Worm (Caenorhabditis elegans) whole organism, young adult: ENCODE data around the gene F16F9.4.

Experiments
- B0019.2 ChIP-seq: fragments of 200-800 bp; sonication (Bioruptor generic); conservative IDR thresholded peaks from 2 replicates; pipeline ENCODE4 v1.3.6; 2022; ENCODE audit warnings: missing genetic modification reagents, missing genetic modification characterization, missing compliant biosample characterization
- B0035.1 ChIP-seq: sonication (generic microtip); optimal IDR thresholded peaks from 2 replicates; lab custom pipeline; 2016; ENCODE audit warnings: missing genetic modification characterization, mild to moderate bottlenecking, missing compliant biosample characterization, missing genotype, missing genetic modification reagents
- B0336.3 ChIP-seq: fragments of 200-800 bp; sonication (Bioruptor generic); IDR thresholded peaks from 2 replicates; pipeline ENCODE4 v1.3.6; 2022; ENCODE audit warnings: missing genetic modification characterization, missing compliant biosample characterization
- C06A6.2 ChIP-seq: fragments of 200-800 bp; sonication (Bioruptor generic); conservative IDR thresholded peaks from 2 replicates; pipeline ENCODE4 v1.3.6; 2022; ENCODE audit warnings: missing genetic modification characterization, missing compliant biosample characterization
- F10E7.11 ChIP-seq: sonication (generic microtip); optimal IDR thresholded peaks from 2 replicates; lab custom pipeline; 2017; ENCODE audit warnings: mild to moderate bottlenecking, missing genetic modification characterization, moderate library complexity, missing compliant biosample characterization
- F22D6.2 ChIP-seq: sonication (generic microtip); optimal IDR thresholded peaks from 2 replicates; lab custom pipeline; 2016; ENCODE audit warnings: mild to moderate bottlenecking, missing genetic modification characterization, missing compliant biosample characterization
- F37B4.10 ChIP-seq: fragments of 200-800 bp; sonication (Bioruptor generic); IDR thresholded peaks from 2 replicates; pipeline ENCODE4 v1.3.6; 2022; ENCODE audit warnings: missing genetic modification characterization, missing compliant biosample characterization
- F49E8.2 ChIP-seq: sonication (generic microtip); optimal IDR thresholded peaks from 3 replicates; lab custom pipeline; 2017; ENCODE audit warnings: missing genetic modification characterization, mild to moderate bottlenecking, missing compliant biosample characterization, antibody characterized with exemption, moderate library complexity; ENCODE audit not compliant: insufficient read depth
- F52B5.7 ChIP-seq: sonication (generic microtip); optimal IDR thresholded peaks from 2 replicates; lab custom pipeline; 2016; ENCODE audit warnings: mild to moderate bottlenecking, missing genetic modification characterization, missing compliant biosample characterization
- F55B11.4 ChIP-seq: sonication (generic microtip); optimal IDR thresholded peaks from 2 replicates; lab custom pipeline; 2016; ENCODE audit warnings: missing compliant biosample characterization, missing genetic modification characterization, borderline replicate concordance; ENCODE audit not compliant: insufficient read depth
- Y53F4B.3 ChIP-seq: fragments of 200-800 bp; sonication (Bioruptor generic); IDR thresholded peaks from 2 replicates; pipeline ENCODE4 v1.3.6; 2022; ENCODE audit warnings: missing genetic modification reagents, missing genetic modification characterization, missing compliant biosample characterization
- Y56A3A.18 ChIP-seq: fragments of 200-800 bp; sonication (Bioruptor generic); IDR thresholded peaks from 2 replicates; pipeline ENCODE4 v1.3.6; 2022; ENCODE audit warnings: missing genetic modification reagents, missing genetic modification characterization, missing compliant biosample characterization
- ZK185.1 ChIP-seq: sonication (generic microtip); optimal IDR thresholded peaks from 2 replicates; lab custom pipeline; 2016; ENCODE audit warnings: mild to moderate bottlenecking, missing genetic modification characterization, missing compliant biosample characterization; ENCODE audit not compliant: poor library complexity, severe bottlenecking
- akir-1 ChIP-seq: fragments of 200-800 bp; sonication (Bioruptor generic); optimal IDR thresholded peaks from 2 replicates; lab custom pipeline; 2018; ENCODE audit warnings: mild to moderate bottlenecking, missing genetic modification characterization, moderate library complexity, missing compliant biosample characterization
- aptf-2 ChIP-seq: fragments of 200-800 bp; sonication (Bioruptor generic); conservative IDR thresholded peaks from 2 replicates; pipeline ENCODE4 v1.3.6; 2022; ENCODE audit warnings: missing genetic modification reagents, missing genetic modification characterization, missing compliant biosample characterization
- aptf-3 ChIP-seq: fragments of 200-800 bp; sonication (Bioruptor generic); IDR thresholded peaks from 2 replicates; pipeline ENCODE4 v1.3.6; 2022; ENCODE audit warnings: missing genetic modification characterization, missing compliant biosample characterization
- cebp-1 ChIP-seq, 2 experiments: fragments of 200-800 bp in 1 of 2; sonication (Bioruptor generic) in 1 of 2; sonication (generic microtip) in 1 of 2; IDR thresholded peaks in 1 of 2; optimal IDR thresholded peaks in 1 of 2; 2 replicates each; pipeline versions ENCODE4 v1.3.6 to Lab custom; 2017 to 2022; ENCODE audit warnings: missing compliant biosample characterization in 2 of 2, missing genetic modification characterization in 2 of 2, mild to moderate bottlenecking in 1 of 2, missing genetic modification reagents in 1 of 2, moderate library complexity in 1 of 2
- ceh-27 ChIP-seq: fragments of 200-800 bp; sonication (Bioruptor generic); optimal IDR thresholded peaks from 2 replicates; lab custom pipeline; 2018; ENCODE audit warnings: mild to moderate bottlenecking, missing genetic modification characterization, moderate library complexity, missing compliant biosample characterization
- egl-44 ChIP-seq: fragments of 200-800 bp; sonication (Bioruptor generic); IDR thresholded peaks from 2 replicates; pipeline ENCODE4 v1.3.6; 2022; ENCODE audit warnings: missing genetic modification reagents, missing genetic modification characterization, missing compliant biosample characterization
- egrh-3 ChIP-seq: fragments of 200-800 bp; sonication (Bioruptor generic); IDR thresholded peaks from 2 replicates; pipeline ENCODE4 v1.3.6; 2022; ENCODE audit warnings: missing genetic modification reagents, missing genetic modification characterization, missing compliant biosample characterization
- ets-4 ChIP-seq: fragments of 200-800 bp; sonication (Bioruptor generic); optimal IDR thresholded peaks from 2 replicates; lab custom pipeline; 2018; ENCODE audit warnings: mild to moderate bottlenecking, missing genetic modification characterization, missing compliant biosample characterization
- fkh-3 ChIP-seq: sonication (generic microtip); optimal IDR thresholded peaks from 2 replicates; lab custom pipeline; 2016; ENCODE audit warnings: mild to moderate bottlenecking, missing genetic modification characterization, missing compliant biosample characterization
- hmg-1.2 ChIP-seq: fragments of 200-800 bp; sonication (Bioruptor generic); IDR thresholded peaks from 2 replicates; pipeline ENCODE4 v1.3.6; 2022; ENCODE audit warnings: missing genetic modification reagents, missing genetic modification characterization, missing compliant biosample characterization
- hmg-20 ChIP-seq: fragments of 200-800 bp; sonication (Bioruptor generic); IDR thresholded peaks from 2 replicates; pipeline ENCODE4 v1.3.6; 2022; ENCODE audit warnings: missing genetic modification reagents, missing genetic modification characterization, missing compliant biosample characterization
- hrde-1 ChIP-seq: sonication (generic microtip); optimal IDR thresholded peaks from 2 replicates; lab custom pipeline; 2016; ENCODE audit warnings: missing genetic modification characterization, mild to moderate bottlenecking, missing compliant biosample characterization, moderate library complexity, missing genotype, missing genetic modification reagents, borderline replicate concordance
- hsf-1 ChIP-seq: fragments of 200-800 bp; sonication (Bioruptor generic); IDR thresholded peaks from 2 replicates; pipeline ENCODE4 v1.3.6; 2022; ENCODE audit warnings: missing genetic modification reagents, missing genetic modification characterization, missing compliant biosample characterization
- let-607 ChIP-seq, 2 experiments: fragments of 200-800 bp in 1 of 2; sonication (Bioruptor generic) in 1 of 2; sonication (generic microtip) in 1 of 2; optimal IDR thresholded peaks; 2 replicates each; lab custom pipeline; 2016 to 2018; ENCODE audit warnings: mild to moderate bottlenecking in 2 of 2, missing compliant biosample characterization in 2 of 2, missing genetic modification characterization in 2 of 2, moderate library complexity in 2 of 2, missing genotype in 1 of 2
- lin-40 ChIP-seq: sonication (generic microtip); optimal IDR thresholded peaks from 2 replicates; lab custom pipeline; 2016; ENCODE audit warnings: missing genetic modification characterization, mild to moderate bottlenecking, missing compliant biosample characterization, missing genotype, missing genetic modification reagents
- lsl-1 ChIP-seq: fragments of 200-800 bp; sonication (Bioruptor generic); optimal IDR thresholded peaks from 2 replicates; lab custom pipeline; 2018; ENCODE audit warnings: mild to moderate bottlenecking, missing genetic modification characterization, moderate library complexity, missing compliant biosample characterization
- madf-3 ChIP-seq: fragments of 200-800 bp; sonication (Bioruptor generic); IDR thresholded peaks from 2 replicates; pipeline ENCODE4 v1.3.6; 2022; ENCODE audit warnings: missing genetic modification reagents, missing genetic modification characterization, missing compliant biosample characterization
- madf-6 ChIP-seq: fragments of 200-800 bp; sonication (Bioruptor generic); IDR thresholded peaks from 2 replicates; pipeline ENCODE4 v1.3.6; 2022; ENCODE audit warnings: missing genetic modification reagents, missing genetic modification characterization, missing compliant biosample characterization
- madf-8 ChIP-seq: fragments of 200-800 bp; sonication (Bioruptor generic); conservative IDR thresholded peaks from 2 replicates; pipeline ENCODE4 v1.3.6; 2022; ENCODE audit warnings: missing genetic modification reagents, missing genetic modification characterization, missing compliant biosample characterization
- nfya-2 ChIP-seq: fragments of 200-800 bp; sonication (Bioruptor generic); IDR thresholded peaks from 2 replicates; pipeline ENCODE4 v1.3.6; 2022; ENCODE audit warnings: missing genetic modification reagents, missing genetic modification characterization, missing compliant biosample characterization
- nfyb-1 ChIP-seq: fragments of 200-800 bp; sonication (Bioruptor generic); IDR thresholded peaks from 2 replicates; pipeline ENCODE4 v1.3.6; 2022; ENCODE audit warnings: missing genetic modification reagents, missing genetic modification characterization, missing compliant biosample characterization
- nhr-179 ChIP-seq: sonication (generic microtip); optimal IDR thresholded peaks from 2 replicates; lab custom pipeline; 2016; ENCODE audit warnings: mild to moderate bottlenecking, missing genetic modification characterization, missing compliant biosample characterization
- rec-8 ChIP-seq, 2 experiments: sonication (generic microtip); optimal IDR thresholded peaks; 2 replicates each; lab custom pipeline; 2016; ENCODE audit warnings: mild to moderate bottlenecking in 2 of 2, missing genetic modification characterization in 2 of 2, missing genetic modification reagents in 2 of 2, missing genotype in 2 of 2, missing biosample characterization in 1 of 2, missing compliant biosample characterization in 1 of 2, moderate library complexity in 1 of 2
- rpc-1 ChIP-seq, 2 experiments: fragments of 150-350 bp in 1 of 2; sonication (generic microtip) in 1 of 2; optimal IDR thresholded peaks; 2 replicates each; lab custom pipeline; 2014 to 2018; ENCODE audit warnings: missing biosample characterization in 1 of 2, missing genetic modification characterization in 1 of 2, missing genetic modification reagents in 1 of 2, missing genotype in 1 of 2
- sdz-38 ChIP-seq: sonication (generic microtip); optimal IDR thresholded peaks from 2 replicates; lab custom pipeline; 2016; ENCODE audit warnings: missing genotype, missing genetic modification characterization, missing compliant biosample characterization
- snpc-1.1 ChIP-seq: sonication (generic microtip); optimal IDR thresholded peaks from 2 replicates; lab custom pipeline; 2017; ENCODE audit warnings: missing genetic modification characterization, mild to moderate bottlenecking, missing compliant biosample characterization, antibody characterized with exemption, moderate library complexity, missing genotype, missing genetic modification reagents; ENCODE audit not compliant: insufficient read depth
- snpc-1.3 ChIP-seq: sonication (generic microtip); optimal IDR thresholded peaks from 2 replicates; lab custom pipeline; 2017; ENCODE audit warnings: missing genetic modification characterization, mild to moderate bottlenecking, missing compliant biosample characterization, antibody characterized with exemption, moderate library complexity, missing genotype, missing genetic modification reagents; ENCODE audit not compliant: insufficient read depth
- snpc-3.4 ChIP-seq: sonication (generic microtip); optimal IDR thresholded peaks from 2 replicates; lab custom pipeline; 2017; ENCODE audit warnings: missing genetic modification characterization, mild to moderate bottlenecking, missing compliant biosample characterization, antibody characterized with exemption, moderate library complexity, missing genotype, missing genetic modification reagents
- somi-1 ChIP-seq: fragments of 200-800 bp; sonication (Bioruptor generic); optimal IDR thresholded peaks from 2 replicates; lab custom pipeline; 2018; ENCODE audit warnings: mild to moderate bottlenecking, missing genetic modification characterization, missing compliant biosample characterization
- tlf-1 ChIP-seq: fragments of 200-800 bp; sonication (Bioruptor generic); optimal IDR thresholded peaks from 2 replicates; lab custom pipeline; 2018; ENCODE audit warnings: mild to moderate bottlenecking, missing genetic modification characterization, missing compliant biosample characterization
- xnd-1 ChIP-seq: sonication (generic microtip); optimal IDR thresholded peaks from 2 replicates; lab custom pipeline; 2016; ENCODE audit warnings: missing genotype, missing genetic modification reagents, missing genetic modification characterization, missing compliant biosample characterization
- ztf-22 ChIP-seq: fragments of 200-800 bp; sonication (Bioruptor generic); optimal IDR thresholded peaks from 2 replicates; lab custom pipeline; 2018; ENCODE audit warnings: mild to moderate bottlenecking, missing genetic modification characterization, moderate library complexity, missing compliant biosample characterization
- ztf-6 ChIP-seq: fragments of 200-800 bp; sonication (Bioruptor generic); IDR thresholded peaks from 2 replicates; pipeline ENCODE4 v1.3.6; 2022; ENCODE audit warnings: missing genetic modification reagents, missing genetic modification characterization, missing compliant biosample characterization

Gene F16F9.4

ce11 chrX:8475142-8475541 is 12.0 kb upstream of the F16F9.4 start (continued):
- TF ChIP-seq ets-4 (no peak), F49E8.2 (tag; lab: Kevin White, UChicago) (no peak), snpc-1.3 (tag; lab: Kevin White, UChicago) (no peak), madf-3 (GFP tag; lab: Robert Waterston, UW) (no peak), fkh-3 (tag; lab: Kevin White, UChicago) (no peak), hmg-1.2 (GFP tag; lab: Robert Waterston, UW) (no peak), rec-8 (tag; optimal IDR thresholded peaks at IDR 0.05; lab: Kevin White, UChicago) (no peak), hrde-1 (tag; lab: Kevin White, UChicago) (no peak), hsf-1 (no peak), madf-6 (GFP tag; lab: Robert Waterston, UW) (no peak), hmg-20 (GFP tag; lab: Robert Waterston, UW) (no peak), Y56A3A.18 (GFP tag; lab: Robert Waterston, UW) (no peak), F10E7.11 (tag; lab: Kevin White, UChicago) (no peak), somi-1 (peak; percentile 87), C06A6.2 (peak; percentile 60; the same call in 1 of the 2 replicates), madf-8 (GFP tag; lab: Robert Waterston, UW) (no peak), nfya-2 (GFP tag; lab: Robert Waterston, UW) (no peak), B0035.1 (tag; lab: Kevin White, UChicago) (no peak), nhr-179 (tag; lab: Kevin White, UChicago) (no peak), nfyb-1 (GFP tag; lab: Robert Waterston, UW) (0 out of 2 replicates have a peak, but pooled peaks have one; percentile 9), tlf-1 (no peak), F37B4.10 (GFP tag; lab: Robert Waterston, UW) (no peak), let-607 (tag; optimal IDR thresholded peaks at IDR 0.05; lab: Kevin White, UChicago) (no peak), snpc-1.1 (no peak), B0336.3 (no peak), lsl-1 (GFP tag; lab: Kevin White, UChicago) (no peak), F55B11.4 (tag; lab: Kevin White, UChicago) (no peak), Y53F4B.3 (GFP tag; lab: Robert Waterston, UW) (no peak), B0019.2 (GFP tag; lab: Robert Waterston, UW) (no peak), sdz-38 (tag; lab: Kevin White, UChicago) (no peak), ZK185.1 (tag; lab: Kevin White, UChicago) (peak; percentile 36), ztf-22 (GFP tag; lab: Kevin White, UChicago) (no peak), cebp-1 (GFP tag; IDR thresholded peaks at IDR 0.05; lab: Robert Waterston, UW) (no peak), cebp-1 (tag; optimal IDR thresholded peaks at IDR 0.05; lab: Kevin White, UChicago) (no peak), aptf-2 (GFP tag; lab: Robert Waterston, UW) (no peak), akir-1 (GFP tag; lab: Kevin White, UChicago) (no peak), F22D6.2 (peak; percentile 57), rpc-1 (optimal IDR thresholded peaks at IDR 0.05; lab: Kevin White, UChicago) (no peak), rpc-1 (tag; optimal IDR thresholded peaks at IDR 0.05; lab: Kevin White, UChicago) (no peak), egl-44 (GFP tag; lab: Robert Waterston, UW) (no peak), ztf-6 (no peak), aptf-3 (no peak), xnd-1 (tag; lab: Kevin White, UChicago) (no peak), snpc-3.4 (tag; lab: Kevin White, UChicago) (no peak), egrh-3 (GFP tag; lab: Robert Waterston, UW) (no peak), F52B5.7 (tag; lab: Kevin White, UChicago) (no peak), ceh-27 (GFP tag; lab: Kevin White, UChicago) (no peak), lin-40 (tag; lab: Kevin White, UChicago) (peak; percentile 70)
